Fruit fly (Drosophila melanogaster) whole organism, embryonic: ENCODE measurements around the gene dar1.

ENCODE experiments used
- Abd-B ChIP-seq: fragments of 200-800 bp; sonication (Bioruptor generic); optimal IDR thresholded peaks from 2 replicates; lab custom pipeline; 2018; ENCODE audit warnings: missing biosample characterization, mild to moderate bottlenecking, missing genetic modification characterization, moderate library complexity
- Ada2b ChIP-seq: fragments of 200-800 bp; sonication (Bioruptor generic); IDR thresholded peaks from 2 replicates; pipeline ENCODE4 v1.3.6; 2022; ENCODE audit warnings: missing biosample characterization, missing genetic modification characterization
- Adf1 ChIP-seq: fragments of 200-800 bp; sonication (Bioruptor generic); IDR thresholded peaks from 2 replicates; pipeline ENCODE4 v1.3.6; 2022; ENCODE audit warnings: missing biosample characterization, missing genetic modification characterization
- CG10366 ChIP-seq: fragments of 200-800 bp; sonication (Bioruptor generic); IDR thresholded peaks from 2 replicates; pipeline ENCODE4 v1.3.6; 2022; ENCODE audit warnings: missing biosample characterization, missing genetic modification characterization
- CG10979 ChIP-seq: fragments of 200-800 bp; sonication (Bioruptor generic); optimal IDR thresholded peaks from 2 replicates; lab custom pipeline; 2018; ENCODE audit warnings: missing biosample characterization, mild to moderate bottlenecking, missing genetic modification characterization, moderate library complexity
- CG13894 ChIP-seq: fragments of 200-800 bp; sonication (Bioruptor generic); optimal IDR thresholded peaks from 3 replicates; lab custom pipeline; 2018; ENCODE audit warnings: missing biosample characterization, mild to moderate bottlenecking, missing genetic modification characterization, moderate library complexity
- CG15269 ChIP-seq: fragments of 200-800 bp; sonication (Bioruptor generic); optimal IDR thresholded peaks from 2 replicates; lab custom pipeline; 2018; ENCODE audit warnings: missing biosample characterization, mild to moderate bottlenecking, missing genetic modification characterization, moderate library complexity
- CG1603 ChIP-seq: fragments of 200-800 bp; sonication (Bioruptor generic); optimal IDR thresholded peaks from 2 replicates; lab custom pipeline; 2019; ENCODE audit warnings: missing biosample characterization, mild to moderate bottlenecking, missing genetic modification characterization, moderate library complexity
- CG1647 ChIP-seq: fragments of 200-800 bp; sonication (Bioruptor generic); optimal IDR thresholded peaks from 3 replicates; lab custom pipeline; 2016; ENCODE audit warnings: missing biosample characterization, missing genetic modification characterization
- CG17612 ChIP-seq: fragments of 200-800 bp; sonication (Bioruptor generic); IDR thresholded peaks from 2 replicates; pipeline ENCODE4 v1.3.6; 2022; ENCODE audit warnings: missing biosample characterization, missing genetic modification characterization
- CG18599 ChIP-seq: fragments of 200-800 bp; sonication (Bioruptor generic); optimal IDR thresholded peaks from 3 replicates; lab custom pipeline; 2017; ENCODE audit warnings: missing biosample characterization, missing genetic modification characterization, mild to moderate bottlenecking, moderate library complexity, missing genetic modification reagents
- CG2712 ChIP-seq: fragments of 200-800 bp; optimal IDR thresholded peaks from 3 replicates; lab custom pipeline; 2019; ENCODE audit warnings: missing biosample characterization, mild to moderate bottlenecking, missing genetic modification characterization, moderate library complexity
- CG6813 ChIP-seq: fragments of 200-800 bp; sonication (Bioruptor generic); optimal IDR thresholded peaks from 2 replicates; lab custom pipeline; 2017; ENCODE audit warnings: missing biosample characterization, missing genetic modification characterization, mild to moderate bottlenecking, moderate library complexity, missing genetic modification reagents
- CG7987 ChIP-seq: fragments of 200-800 bp; sonication (Bioruptor generic); optimal IDR thresholded peaks from 2 replicates; lab custom pipeline; 2018; ENCODE audit warnings: missing biosample characterization, mild to moderate bottlenecking, missing genetic modification characterization, moderate library complexity
- CG8388 ChIP-seq: fragments of 200-800 bp; sonication (Bioruptor generic); optimal IDR thresholded peaks from 2 replicates; lab custom pipeline; 2019; ENCODE audit warnings: missing biosample characterization, mild to moderate bottlenecking, missing genetic modification characterization, moderate library complexity
- Hr3 ChIP-seq: fragments of 200-800 bp; sonication (Bioruptor generic); optimal IDR thresholded peaks from 3 replicates; lab custom pipeline; 2016; ENCODE audit warnings: missing biosample characterization, missing genetic modification characterization
- Hr78 ChIP-seq, 2 experiments: fragments of 200-800 bp in 1 of 2; fragments of >200 bp in 1 of 2; sonication (Bioruptor generic) in 1 of 2; optimal IDR thresholded peaks; 2 replicates each; lab custom pipeline; 2017 to 2019; ENCODE audit warnings: missing biosample characterization in 2 of 2, missing genetic modification characterization in 2 of 2, mild to moderate bottlenecking in 1 of 2, moderate library complexity in 1 of 2
- Med ChIP-seq: fragments of 200-800 bp; sonication (Bioruptor generic); peaks from one replicate; lab custom pipeline; 2016; ENCODE audit warnings: missing biosample characterization, missing genetic modification characterization, mild to moderate bottlenecking, inconsistent platforms, moderate library complexity
- Mrtf ChIP-seq: fragments of 200-800 bp; sonication (Bioruptor generic); IDR thresholded peaks from 3 replicates; pipeline ENCODE4 v1.3.6; 2022; ENCODE audit warnings: missing biosample characterization, missing genetic modification characterization
- Myb ChIP-seq: fragments of 200-800 bp; sonication (Bioruptor generic); optimal IDR thresholded peaks from 2 replicates; lab custom pipeline; 2016; ENCODE audit warnings: missing biosample characterization, missing genetic modification characterization
- Nf-YB ChIP-seq: fragments of 200-800 bp; sonication (Bioruptor generic); optimal IDR thresholded peaks from 3 replicates; lab custom pipeline; 2019; ENCODE audit warnings: missing biosample characterization, mild to moderate bottlenecking, missing genetic modification characterization, moderate library complexity
- Oli ChIP-seq: fragments of 200-800 bp; sonication (Bioruptor generic); optimal IDR thresholded peaks from 2 replicates; lab custom pipeline; 2018; ENCODE audit warnings: missing biosample characterization, mild to moderate bottlenecking, missing genetic modification characterization, moderate library complexity
- abd-A ChIP-seq: fragments of 200-800 bp; sonication (Bioruptor generic); optimal IDR thresholded peaks from 3 replicates; lab custom pipeline; 2019; ENCODE audit warnings: missing biosample characterization, mild to moderate bottlenecking, missing genetic modification characterization, moderate library complexity
- bsh ChIP-seq, 2 experiments: fragments of 200-800 bp; sonication (Bioruptor generic); optimal IDR thresholded peaks; 2 replicates each; lab custom pipeline; 2017 to 2018; ENCODE audit warnings: mild to moderate bottlenecking in 2 of 2, missing biosample characterization in 2 of 2, missing genetic modification characterization in 2 of 2, moderate library complexity in 1 of 2
- cas ChIP-seq: fragments of 200-800 bp; sonication (Bioruptor generic); IDR thresholded peaks from 2 replicates; pipeline ENCODE4 v1.3.6; 2022; ENCODE audit warnings: missing biosample characterization, missing genetic modification characterization
- dmrt11E ChIP-seq: fragments of 200-800 bp; sonication (Bioruptor generic); optimal IDR thresholded peaks from 3 replicates; lab custom pipeline; 2018; ENCODE audit warnings: missing biosample characterization, mild to moderate bottlenecking, missing genetic modification characterization, moderate library complexity
- en ChIP-seq: fragments of 200-800 bp; sonication (Bioruptor generic); optimal IDR thresholded peaks from 2 replicates; lab custom pipeline; 2016; ENCODE audit warnings: missing biosample characterization, missing genetic modification characterization
- fd102C ChIP-seq: fragments of 200-800 bp; sonication (Bioruptor generic); optimal IDR thresholded peaks from 2 replicates; lab custom pipeline; 2018; ENCODE audit warnings: missing biosample characterization, mild to moderate bottlenecking, missing genetic modification characterization, moderate library complexity
- gcm ChIP-seq: fragments of 200-800 bp; sonication (Bioruptor generic); optimal IDR thresholded peaks from 2 replicates; lab custom pipeline; 2019; ENCODE audit warnings: missing biosample characterization, mild to moderate bottlenecking, missing genetic modification characterization, moderate library complexity
- grn ChIP-seq: fragments of 200-800 bp; sonication (Bioruptor generic); optimal IDR thresholded peaks from 3 replicates; lab custom pipeline; 2017; ENCODE audit warnings: missing biosample characterization, missing genetic modification characterization
- hb ChIP-seq: fragments of 200-800 bp; sonication (Bioruptor generic); IDR thresholded peaks from 3 replicates; pipeline ENCODE4 v1.3.6; 2022; ENCODE audit warnings: missing biosample characterization, missing genetic modification characterization; ENCODE audit not compliant: partially characterized antibody
- jing ChIP-seq: fragments of 200-800 bp; sonication (Bioruptor generic); optimal IDR thresholded peaks from 2 replicates; lab custom pipeline; 2018; ENCODE audit warnings: missing biosample characterization, mild to moderate bottlenecking, missing genetic modification characterization
- lab ChIP-seq: fragments of 200-800 bp; sonication (Bioruptor generic); optimal IDR thresholded peaks from 3 replicates; lab custom pipeline; 2017; ENCODE audit warnings: missing biosample characterization, missing genetic modification characterization, mild to moderate bottlenecking, moderate library complexity, missing genetic modification reagents
- lov ChIP-seq, 2 experiments: fragments of 200-800 bp in 1 of 2; fragments of >200 bp in 1 of 2; sonication (Bioruptor generic) in 1 of 2; IDR thresholded peaks in 1 of 2; optimal IDR thresholded peaks in 1 of 2; 2 replicates in 1 of 2; 3 replicates in 1 of 2; pipeline versions ENCODE4 v1.3.6 to Lab custom; 2017 to 2022; ENCODE audit warnings: missing biosample characterization in 1 of 2, missing genetic modification characterization in 1 of 2
- mam ChIP-seq: fragments of 200-800 bp; sonication (Bioruptor generic); optimal IDR thresholded peaks from 3 replicates; lab custom pipeline; 2016; ENCODE audit warnings: missing biosample characterization, missing genetic modification characterization
- nerfin-1 ChIP-seq: fragments of 200-800 bp; sonication (Bioruptor generic); optimal IDR thresholded peaks from 3 replicates; lab custom pipeline; 2019; ENCODE audit warnings: missing biosample characterization, mild to moderate bottlenecking, missing genetic modification characterization, moderate library complexity
- phol ChIP-seq: fragments of 200-800 bp; sonication (Bioruptor generic); optimal IDR thresholded peaks from 3 replicates; lab custom pipeline; 2018; ENCODE audit warnings: missing biosample characterization, mild to moderate bottlenecking, missing genetic modification characterization, moderate library complexity
- rib ChIP-seq: fragments of 200-800 bp; sonication (Bioruptor generic); IDR thresholded peaks from 2 replicates; pipeline ENCODE4 v1.3.6; 2022; ENCODE audit warnings: missing biosample characterization, missing genetic modification characterization
- shn ChIP-seq: fragments of 200-800 bp; sonication (Bioruptor generic); optimal IDR thresholded peaks from 3 replicates; lab custom pipeline; 2016; ENCODE audit warnings: missing biosample characterization, missing genetic modification characterization
- sima ChIP-seq: fragments of 200-800 bp; sonication (Bioruptor generic); optimal IDR thresholded peaks from 2 replicates; lab custom pipeline; 2016; ENCODE audit warnings: missing biosample characterization, missing genetic modification characterization
- sug ChIP-seq: fragments of 200-800 bp; optimal IDR thresholded peaks from 2 replicates; lab custom pipeline; 2019; ENCODE audit warnings: missing biosample characterization, mild to moderate bottlenecking, missing genetic modification characterization, moderate library complexity
- usp ChIP-seq: fragments of >200 bp; optimal IDR thresholded peaks from 2 replicates; lab custom pipeline; 2017; ENCODE audit warnings: missing biosample characterization, missing genetic modification characterization
- yki ChIP-seq: fragments of >200 bp; optimal IDR thresholded peaks from 3 replicates; lab custom pipeline; 2018

Gene dar1

DNA sequence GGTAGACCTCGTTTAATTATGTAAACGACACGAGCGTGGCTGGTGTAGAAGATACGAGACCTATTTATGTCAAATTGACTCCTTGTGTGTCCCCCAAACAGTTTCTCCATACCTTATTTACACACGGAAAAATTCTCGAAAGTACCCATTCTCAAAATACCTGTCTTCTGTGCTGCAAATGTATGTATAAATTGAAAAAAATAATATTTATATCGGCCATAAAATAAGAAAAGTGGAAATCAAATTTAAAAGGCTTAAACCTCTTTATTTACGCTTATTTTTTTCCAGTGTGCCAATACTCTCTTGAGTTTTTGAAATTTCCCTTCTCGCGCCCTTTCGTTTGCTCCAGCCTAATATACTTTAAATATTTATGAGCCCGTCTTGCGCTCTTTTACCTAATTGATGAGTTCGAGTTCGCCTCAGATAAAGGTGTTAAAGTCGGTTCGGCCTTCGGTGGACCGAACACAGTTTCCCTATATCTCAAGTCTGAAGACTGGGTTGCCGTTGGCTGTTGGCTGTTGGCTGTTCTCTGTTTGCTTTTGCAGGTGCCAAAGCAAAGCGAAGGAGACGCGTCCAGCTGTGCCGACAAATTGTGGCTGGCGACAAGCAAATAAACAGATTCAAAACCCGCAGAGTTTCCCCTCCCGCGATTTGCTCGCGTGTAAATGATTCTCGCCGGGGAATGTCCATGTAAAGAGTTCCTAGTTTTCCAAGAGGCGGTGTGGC, 12.6 kb downstream of the dar1 start (continued):
- TF ChIP-seq CG18599 (GFP tag; lab: Kevin White, UChicago), result no peak
- no peak for TF ChIP-seq CG17612 (GFP tag; lab: Robert Waterston, UW)
- TF ChIP-seq fd102C (GFP tag; lab: Kevin White, UChicago), result peak; percentile 41
- peak; percentile 76 for TF ChIP-seq gcm (GFP tag; lab: Kevin White, UChicago)
- peak; percentile 48 for TF ChIP-seq CG1647 (GFP tag; lab: Kevin White, UChicago)
- TF ChIP-seq rib, result no peak
- peak; percentile 64 for TF ChIP-seq nerfin-1
- TF ChIP-seq CG6813 (GFP tag; lab: Kevin White, UChicago), result peak; percentile 41
- peak; percentile 68 for TF ChIP-seq Abd-B
- no peak for TF ChIP-seq lov (optimal IDR thresholded peaks at IDR 0.05; lab: Kevin White, UChicago)
- TF ChIP-seq lov (GFP tag; IDR thresholded peaks at IDR 0.05; lab: Robert Waterston, UW), result peak; percentile 77; the same call in 1 of the 3 replicates
- no peak for TF ChIP-seq Adf1 (GFP tag; lab: Robert Waterston, UW)
- peak; percentile 28 for TF ChIP-seq en (GFP tag; lab: Kevin White, UChicago)

DNA sequence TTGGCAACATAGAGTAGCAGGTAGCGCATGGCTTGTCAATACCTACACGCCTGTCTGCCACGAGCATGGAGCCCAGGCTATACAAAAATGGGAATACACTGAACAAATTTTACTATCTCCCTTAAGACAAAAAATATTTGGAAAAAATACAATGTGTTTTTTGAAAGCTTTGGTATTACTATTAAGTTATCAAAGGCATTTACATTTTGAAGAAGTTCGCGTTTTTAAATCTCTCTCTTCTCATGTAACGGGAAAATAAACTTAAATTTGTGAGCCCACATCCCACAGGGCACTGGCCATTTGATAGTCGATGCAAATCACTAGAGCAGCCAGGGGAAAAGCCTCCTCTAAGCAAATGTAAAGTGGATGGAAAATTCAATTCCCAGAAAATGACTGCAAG, 13.2 kb downstream of the dar1 start:
- TF ChIP-seq Med (peak; percentile 5), Ada2b (GFP tag; lab: Robert Waterston, UW) (no peak), Hr3 (GFP tag; lab: Kevin White, UChicago) (no peak), CG10979 (tag; lab: Kevin White, UChicago) (peak; percentile 23), dmrt11E (tag; lab: Kevin White, UChicago) (peak; percentile 29), phol (tag; lab: Kevin White, UChicago) (peak; percentile 13), bsh (GFP tag; optimal IDR thresholded peaks at IDR 0.05; lab: Kevin White, UChicago) (peak in 1 of 2 experiments; percentile 25)

DNA sequence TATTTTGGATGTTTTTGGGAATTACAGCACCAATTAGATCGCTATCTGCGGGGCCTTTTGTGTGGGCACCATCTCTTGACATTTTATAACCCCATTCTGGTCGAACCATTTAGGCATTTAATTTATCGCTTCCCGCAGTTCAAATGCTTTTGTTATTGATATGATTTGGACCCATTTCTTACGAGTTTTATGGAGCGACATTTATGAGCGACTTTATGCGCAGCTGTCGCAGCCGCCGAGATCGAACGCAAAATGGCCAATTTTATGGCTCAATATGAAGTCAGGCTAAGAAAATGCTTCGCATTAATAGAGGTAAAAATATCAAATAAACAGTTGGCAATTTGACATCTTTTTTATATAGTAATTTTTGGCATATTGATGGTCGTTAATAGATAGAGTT, 14.8 kb downstream of the dar1 start:
- TF ChIP-seq abd-A, result peak; percentile 91
- TF ChIP-seq Mrtf (GFP tag; lab: Robert Waterston, UW), result no peak
- TF ChIP-seq CG13894 (tag; lab: Kevin White, UChicago), result peak; percentile 0
- TF ChIP-seq grn, result peak; percentile 39
- TF ChIP-seq yki, result no peak
- no peak for TF ChIP-seq Myb

DNA sequence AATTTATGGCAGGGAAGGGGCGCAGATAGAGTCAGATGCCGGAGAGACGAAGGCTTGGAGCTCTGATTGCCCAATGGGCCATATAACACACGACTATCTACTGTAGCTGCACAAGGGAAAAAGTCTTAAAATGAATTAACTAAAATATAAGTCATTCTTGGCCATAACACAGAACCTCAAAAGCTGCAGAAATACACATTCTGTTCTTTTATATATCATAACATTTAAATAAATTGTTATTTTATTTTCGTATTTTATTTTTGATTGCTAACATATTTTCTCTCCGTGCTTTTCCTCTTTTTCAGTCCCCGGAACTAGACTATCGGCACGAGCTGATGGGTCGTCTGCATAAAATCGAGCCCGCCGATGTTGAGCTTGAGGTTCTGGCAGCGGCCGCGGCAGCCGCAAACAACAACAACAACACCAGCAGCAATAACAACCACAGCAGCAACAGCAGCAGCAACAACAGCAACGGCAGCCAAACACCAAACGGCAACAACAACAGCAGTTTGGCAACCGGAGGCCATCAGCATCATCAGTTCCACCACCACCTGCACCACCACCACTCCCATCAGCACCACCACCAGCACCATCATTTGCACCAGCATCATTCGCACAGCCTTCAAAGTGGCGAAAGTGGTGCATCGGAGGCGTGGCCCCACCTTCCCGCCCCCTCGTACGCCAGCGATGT, 18.3 kb downstream of the dar1 start:
- no peak for TF ChIP-seq lab (GFP tag; lab: Kevin White, UChicago)
- TF ChIP-seq CG15269, result no peak
- peak in 1 of 2 experiments; percentile 63 for TF ChIP-seq bsh (GFP tag; optimal IDR thresholded peaks at IDR 0.05; lab: Kevin White, UChicago)
- TF ChIP-seq Hr78 (GFP tag; optimal IDR thresholded peaks at IDR 0.05; lab: Kevin White, UChicago), result no peak
- TF ChIP-seq hb (GFP tag; lab: Robert Waterston, UW), result no peak
- TF ChIP-seq CG8388 (GFP tag; lab: Kevin White, UChicago), result peak; percentile 37
- no peak for TF ChIP-seq CG10366
- no peak for TF ChIP-seq shn
- TF ChIP-seq mam (GFP tag; lab: Kevin White, UChicago), result no peak
- peak; percentile 15 for TF ChIP-seq Med
- peak; percentile 0 for TF ChIP-seq Oli (tag; lab: Kevin White, UChicago)
- no peak for TF ChIP-seq jing
- TF ChIP-seq sima, result no peak
- no peak for TF ChIP-seq Nf-YB (GFP tag; lab: Kevin White, UChicago)
- no peak for TF ChIP-seq cas (GFP tag; lab: Robert Waterston, UW)
- no peak for TF ChIP-seq CG7987 (GFP tag; lab: Kevin White, UChicago)
- TF ChIP-seq sug (tag; lab: Kevin White, UChicago), result no peak
- TF ChIP-seq CG1603 (tag; lab: Kevin White, UChicago), result peak; percentile 9
- TF ChIP-seq usp, result no peak
- peak; percentile 12 for TF ChIP-seq phol (tag; lab: Kevin White, UChicago)
- TF ChIP-seq CG2712 (tag; lab: Kevin White, UChicago), result peak; percentile 44
